Worm (Caenorhabditis elegans): ENCODE results near the gene srj-37.

ce11 chrV:667459-667858 is 29.0 kb downstream of the srj-37 start, which contains the start of gene nhr-180:
- TF ChIP-seq pha-2 (tag; optimal IDR thresholded peaks at IDR 0.05), result no peak
- no peak for TF ChIP-seq ets-4 (tag; optimal IDR thresholded peaks at IDR 0.05)
- TF ChIP-seq fax-1 (tag; optimal IDR thresholded peaks at IDR 0.05), result no peak
- no peak for TF ChIP-seq hlh-6 (tag; optimal IDR thresholded peaks at IDR 0.05)
- no peak for TF ChIP-seq ceh-14 (tag; optimal IDR thresholded peaks at IDR 0.05)
- no peak for TF ChIP-seq sox-4 (tag; optimal IDR thresholded peaks at IDR 0.05)
- TF ChIP-seq npax-4 (tag; optimal IDR thresholded peaks at IDR 0.05), result no peak
- TF ChIP-seq fkh-6 (tag; optimal IDR thresholded peaks at IDR 0.05), result no peak
- TF ChIP-seq dmd-4 (tag; optimal IDR thresholded peaks at IDR 0.05; ENCODE audit: borderline replicate concordance), result no peak
- no peak for TF ChIP-seq pax-1 (tag; optimal IDR thresholded peaks at IDR 0.05)

All from whole organism, late embryonic.